Fruit fly (Drosophila melanogaster): Measurements from ENCODE around the gene wake.

wake gene

dm6 chr3R:22720808-22721306, 81.2 kb downstream of the wake start, which contains the start of gene wge:
TSS of gene wge (minus strand) at chr3R:22721150.
- TF ChIP-seq eyg (GFP tag; optimal IDR thresholded peaks at IDR 0.05) (no peak), HmgZ (tag; optimal IDR thresholded peaks at IDR 0.05) (peak; percentile 22), crp (GFP tag; optimal IDR thresholded peaks at IDR 0.05) (no peak), so (GFP tag; IDR thresholded peaks at IDR 0.05) (no peak), zen (tag; optimal IDR thresholded peaks at IDR 0.05) (no peak), grn (GFP tag; optimal IDR thresholded peaks at IDR 0.05) (no peak), Hey (tag; optimal IDR thresholded peaks at IDR 0.05) (no peak), zfh2 (GFP tag; optimal IDR thresholded peaks at IDR 0.05) (no peak), CG9817 (tag; optimal IDR thresholded peaks at IDR 0.05) (no peak), run (tag; optimal IDR thresholded peaks at IDR 0.05) (no peak), abd-A (tag; optimal IDR thresholded peaks at IDR 0.05) (peak; percentile 31), CG8388 (GFP tag; optimal IDR thresholded peaks at IDR 0.05) (no peak), CG10147 (GFP tag; optimal IDR thresholded peaks at IDR 0.05) (no peak), Mrtf (GFP tag; IDR thresholded peaks at IDR 0.05) (no peak), Atf3 (GFP tag; optimal IDR thresholded peaks at IDR 0.05) (no peak), Bgb (GFP tag; IDR thresholded peaks at IDR 0.05; ENCODE audit: partially characterized antibody) (peak; percentile 76), wdn (GFP tag; IDR thresholded peaks at IDR 0.05) (no peak), Optix (GFP tag; IDR thresholded peaks at IDR 0.05) (no peak), pum (GFP tag; optimal IDR thresholded peaks at IDR 0.05) (no peak), CG7963 (GFP tag; IDR thresholded peaks at IDR 0.05; ENCODE audit: partially characterized antibody) (peak; percentile 55; the same call in 1 of the 3 replicates), CG15479 (GFP tag; optimal IDR thresholded peaks at IDR 0.05) (no peak), Bteb2 (GFP tag; optimal IDR thresholded peaks at IDR 0.05) (no peak), CG2712 (tag; optimal IDR thresholded peaks at IDR 0.05) (peak; percentile 7), dm (GFP tag; optimal IDR thresholded peaks at IDR 0.05) (no peak), fu2 (GFP tag; optimal IDR thresholded peaks at IDR 0.05) (no peak), lilli (GFP tag; optimal IDR thresholded peaks at IDR 0.05) (no peak), sd (tag; optimal IDR thresholded peaks at IDR 0.05) (peak; percentile 69), lbe (GFP tag; optimal IDR thresholded peaks at IDR 0.05) (peak; percentile 39), CG6689 (GFP tag; IDR thresholded peaks at IDR 0.05) (no peak), CG8478 (optimal IDR thresholded peaks at IDR 0.05) (no peak), Ssrp (tag; optimal IDR thresholded peaks at IDR 0.05) (no peak), CG17802 (tag; optimal IDR thresholded peaks at IDR 0.05) (no peak), Poxn (GFP tag; IDR thresholded peaks at IDR 0.05) (no peak), yki (optimal IDR thresholded peaks at IDR 0.05) (no peak), Dll (GFP tag; IDR thresholded peaks at IDR 0.05; ENCODE audit: partially characterized antibody) (peak; percentile 71; the same call in 3 of the 4 replicates), hb (GFP tag; IDR thresholded peaks at IDR 0.05; ENCODE audit: partially characterized antibody) (peak; percentile 67; the same call in 2 of the 3 replicates), emc (GFP tag; optimal IDR thresholded peaks at IDR 0.05) (no peak), CG6654 (GFP tag; optimal IDR thresholded peaks at IDR 0.05) (no peak), Dp (GFP tag; optimal IDR thresholded peaks at IDR 0.05) (peak; percentile 94), bowl (GFP tag; IDR thresholded peaks at IDR 0.05) (no peak), CG17328 (GFP tag; IDR thresholded peaks at IDR 0.05) (no peak), E2f1 (GFP tag; IDR thresholded peaks at IDR 0.05) (no peak), CTCF (GFP tag; optimal IDR thresholded peaks at IDR 0.05) (peak; percentile 55), pb (GFP tag; optimal IDR thresholded peaks at IDR 0.05) (no peak), Drgx (GFP tag; IDR thresholded peaks at IDR 0.05) (peak; percentile 40; the same call in 1 of the 2 replicates), lola (GFP tag; optimal IDR thresholded peaks at IDR 0.05) (no peak), CG4424 (GFP tag; optimal IDR thresholded peaks at IDR 0.05) (no peak), twi (tag; optimal IDR thresholded peaks at IDR 0.05) (no peak), Fer1 (GFP tag; optimal IDR thresholded peaks at IDR 0.05) (peak; percentile 16), zen2 (GFP tag; IDR thresholded peaks at IDR 0.05; ENCODE audit: partially characterized antibody) (no peak), cato (GFP tag; optimal IDR thresholded peaks at IDR 0.05; ENCODE audit: borderline replicate concordance) (no peak), cg (GFP tag; optimal IDR thresholded peaks at IDR 0.05) (peak; percentile 57)
